Worm (Caenorhabditis elegans): ENCODE measurements around the gene irld-44.

The irld-44 gene

DNA sequence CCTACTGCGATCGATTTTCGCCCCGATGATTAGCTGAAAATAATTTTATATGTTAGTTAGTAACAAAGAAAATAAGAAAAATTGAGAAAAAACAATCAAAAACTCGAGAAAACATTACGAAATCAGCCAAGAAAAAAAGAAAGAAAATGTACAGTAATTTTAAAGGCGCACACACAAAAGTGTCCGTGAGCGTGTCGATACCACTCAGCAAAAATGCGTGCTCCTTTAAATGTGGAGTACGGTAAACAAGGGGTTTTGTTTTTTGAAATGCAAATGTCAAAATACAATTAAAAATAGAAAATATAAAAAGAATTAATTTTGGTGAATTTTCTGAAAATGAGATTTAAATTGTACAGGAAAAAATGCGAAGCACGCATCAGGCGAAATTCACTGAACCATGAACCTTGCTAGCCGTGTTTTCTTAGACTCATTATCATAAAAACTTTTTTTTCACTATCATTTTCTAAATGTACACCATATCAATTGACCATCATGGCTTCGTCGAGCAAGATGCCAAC, 50.5 kb downstream of the irld-44 start, which contains the start of gene srw-90:
Gene srw-90 (plus strand): TSS at position 468 of the 518 bp plus-strand sequence.
- no peak for TF ChIP-seq fos-1 (tag; optimal IDR thresholded peaks at IDR 0.05)
- no peak for TF ChIP-seq skn-1 (tag; optimal IDR thresholded peaks at IDR 0.05)
- no peak for TF ChIP-seq F13H6.1 (tag; optimal IDR thresholded peaks at IDR 0.05)
- TF ChIP-seq snpc-4 (tag; optimal IDR thresholded peaks at IDR 0.05) = no peak
- TF ChIP-seq sem-4 (tag; optimal IDR thresholded peaks at IDR 0.05) = no peak
- no peak for TF ChIP-seq sma-9 (GFP tag; optimal IDR thresholded peaks at IDR 0.05)
- no peak for TF ChIP-seq sma-9 (tag; optimal IDR thresholded peaks at IDR 0.05)
- no peak for TF ChIP-seq Y55F3AM.14 (GFP tag; optimal IDR thresholded peaks at IDR 0.05)
- TF ChIP-seq zag-1 (tag; optimal IDR thresholded peaks at IDR 0.05) = no peak
- no peak for TF ChIP-seq mdl-1 (tag; optimal IDR thresholded peaks at IDR 0.05)
- no peak for TF ChIP-seq peb-1 (tag; optimal IDR thresholded peaks at IDR 0.05)
- no peak for TF ChIP-seq gmeb-1 (tag; optimal IDR thresholded peaks at IDR 0.05)
- TF ChIP-seq lin-11 (tag; optimal IDR thresholded peaks at IDR 0.05) = no peak
- no peak for TF ChIP-seq ztf-1 (GFP tag; conservative IDR thresholded peaks at IDR 0.05)
- TF ChIP-seq ceh-16 (tag; optimal IDR thresholded peaks at IDR 0.05) = no peak
- TF ChIP-seq ztf-4 (tag; optimal IDR thresholded peaks at IDR 0.05) = no peak
- TF ChIP-seq lsy-2 (tag; optimal IDR thresholded peaks at IDR 0.05) = no peak
- TF ChIP-seq nhr-25 (tag; optimal IDR thresholded peaks at IDR 0.05) = no peak
- no peak for TF ChIP-seq nhr-77 (tag; optimal IDR thresholded peaks at IDR 0.05)
